Worm (Caenorhabditis elegans): ENCODE results near the gene clec-198.

The clec-198 gene

DNA sequence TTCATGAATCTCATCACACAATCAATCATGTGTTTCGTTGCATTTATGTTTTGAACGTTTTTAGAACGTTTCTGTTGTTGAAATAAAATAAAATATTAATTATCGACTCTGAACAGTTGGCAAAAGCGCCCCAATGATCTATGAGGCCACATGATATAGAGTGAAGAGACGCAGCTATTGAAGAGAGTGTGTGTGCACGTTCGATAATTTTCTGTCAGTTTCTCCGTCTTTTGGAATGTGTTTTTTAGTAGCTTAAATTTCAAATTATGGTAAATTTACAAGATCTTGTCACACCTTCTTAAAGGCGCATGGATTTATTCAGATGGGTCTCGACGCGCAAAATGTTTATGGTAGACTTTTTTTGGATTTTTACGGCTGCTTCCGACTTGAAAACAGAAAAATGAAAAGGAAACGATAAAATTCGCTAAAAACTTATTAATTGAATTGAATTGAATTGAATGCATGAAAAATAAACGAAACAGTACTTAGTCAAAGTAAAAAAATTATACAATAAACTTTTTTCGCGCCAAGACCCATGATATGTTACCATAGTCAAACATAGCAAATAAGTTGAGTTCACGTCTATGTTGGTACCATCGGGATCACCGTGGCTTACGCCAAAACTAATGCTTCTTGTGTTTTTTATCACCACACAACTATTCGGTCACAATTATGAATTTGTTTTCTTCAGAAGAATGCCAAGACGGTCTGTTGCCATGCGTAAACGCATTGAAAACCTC, 13.3 kb upstream of the clec-198 start, which contains the start of gene C49C3.15:
Gene C49C3.15, plus strand, starts transcription at position 690 of the 740 bp plus-strand sequence.
- TF ChIP-seq mcd-1 (GFP tag; IDR thresholded peaks at IDR 0.05) (0 out of 2 replicates have a peak, but pooled peaks have one; percentile 11), F57C9.4 (tag; optimal IDR thresholded peaks at IDR 0.05) (no peak), snpc-4 (GFP tag; optimal IDR thresholded peaks at IDR 0.05) (no peak), snpc-4 (tag; optimal IDR thresholded peaks at IDR 0.05) (peak in 1 of 4 experiments; percentile 52), mes-4 (tag; optimal IDR thresholded peaks at IDR 0.05) (no peak), nhr-80 (tag; optimal IDR thresholded peaks at IDR 0.05) (peak; percentile 15), hrde-1 (tag; optimal IDR thresholded peaks at IDR 0.05; ENCODE audit: borderline replicate concordance) (no peak), ceh-40 (GFP tag; IDR thresholded peaks at IDR 0.05) (no peak), hsf-1 (GFP tag; IDR thresholded peaks at IDR 0.05) (no peak), pbrm-1 (GFP tag; IDR thresholded peaks at IDR 0.05) (no peak), attf-5 (GFP tag; optimal IDR thresholded peaks at IDR 0.05) (peak; percentile 71), Y56A3A.18 (GFP tag; IDR thresholded peaks at IDR 0.05) (no peak), dpff-1 (tag; optimal IDR thresholded peaks at IDR 0.05) (no peak), attf-3 (GFP tag; conservative IDR thresholded peaks at IDR 0.05) (no peak), ztf-26 (tag; optimal IDR thresholded peaks at IDR 0.05) (no peak), rpc-1 (optimal IDR thresholded peaks at IDR 0.05) (no peak), rpc-1 (tag; optimal IDR thresholded peaks at IDR 0.05) (no peak), ztf-18 (tag; optimal IDR thresholded peaks at IDR 0.05) (peak; percentile 13), F23B12.7 (tag; optimal IDR thresholded peaks at IDR 0.05; ENCODE audit: insufficient read depth) (peak; percentile 20), somi-1 (GFP tag; optimal IDR thresholded peaks at IDR 0.05) (no peak), repo-1 (tag; optimal IDR thresholded peaks at IDR 0.05) (no peak), ama-1 (optimal IDR thresholded peaks at IDR 0.05) (no peak), ama-1 (GFP tag; optimal IDR thresholded peaks at IDR 0.05) (peak in 1 of 2 experiments; percentile 21), hmg-1.2 (GFP tag; IDR thresholded peaks at IDR 0.05) (peak; percentile 51; the same call in 1 of the 2 replicates), C17E4.6 (GFP tag; IDR thresholded peaks at IDR 0.05) (no peak), ZK185.1 (tag; optimal IDR thresholded peaks at IDR 0.05; ENCODE audit: poor library complexity, severe bottlenecking) (no peak), nfya-2 (GFP tag; IDR thresholded peaks at IDR 0.05) (no peak)

DNA sequence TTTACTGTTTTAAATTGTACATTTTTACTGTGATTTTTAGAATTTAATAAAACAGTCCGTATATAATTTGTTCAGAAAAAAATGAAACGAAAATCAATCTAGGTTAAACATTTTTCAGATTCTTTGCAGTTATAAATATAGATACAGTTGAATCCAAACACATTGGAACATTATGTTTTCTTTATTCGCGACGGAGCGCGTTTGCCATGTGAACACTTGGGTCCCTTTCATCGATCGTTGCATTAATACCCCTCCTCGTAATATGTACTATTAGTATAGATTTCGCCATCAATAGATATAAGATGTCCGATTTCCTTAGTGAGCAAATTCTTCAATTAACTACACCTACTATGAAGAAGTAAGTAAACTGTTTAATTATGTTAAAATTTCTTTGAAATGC, 11.9 kb upstream of the clec-198 start, which contains the start of gene C49C3.8:
Gene C49C3.8, plus strand, starts transcription at position 173 of the 400 bp plus-strand sequence.
- TF ChIP-seq Y79H2A.3 (GFP tag; conservative IDR thresholded peaks at IDR 0.05) (no peak), F22D6.2 (tag; optimal IDR thresholded peaks at IDR 0.05) (no peak), egrh-3 (GFP tag; IDR thresholded peaks at IDR 0.05) (no peak), nhr-179 (tag; optimal IDR thresholded peaks at IDR 0.05) (no peak), hlh-12 (tag; optimal IDR thresholded peaks at IDR 0.05) (no peak), aptf-2 (GFP tag; conservative IDR thresholded peaks at IDR 0.05) (no peak), somi-1 (GFP tag; optimal IDR thresholded peaks at IDR 0.05) (no peak), zim-3 (tag; optimal IDR thresholded peaks at IDR 0.05) (no peak)

DNA sequence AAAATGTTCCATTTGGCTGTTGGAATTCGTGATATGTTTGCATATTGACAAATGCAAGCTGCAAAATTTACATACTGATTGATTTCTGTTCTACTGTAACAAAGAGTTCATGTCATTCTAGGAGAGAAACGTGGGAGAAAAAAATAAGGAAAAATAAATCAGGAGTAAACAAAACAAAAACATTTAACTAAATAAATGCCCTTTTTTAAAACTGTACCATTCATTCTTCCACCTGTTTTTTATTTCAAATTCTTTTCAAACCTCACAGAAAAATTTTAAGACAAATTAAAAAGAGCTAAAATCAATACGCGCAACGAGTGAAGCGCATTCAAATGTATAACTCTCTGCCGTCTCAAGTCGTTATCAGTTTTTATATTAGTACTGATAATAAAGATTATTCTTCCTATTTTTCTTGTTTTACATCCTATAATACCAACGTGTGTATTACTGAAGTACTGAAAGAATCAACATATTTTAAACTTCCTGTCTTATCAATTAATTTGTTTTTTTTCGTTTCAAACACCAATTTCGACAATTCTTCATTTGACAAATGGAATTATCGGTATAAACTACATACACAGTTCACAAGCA, 8.0 kb upstream of the clec-198 start, which contains the start of gene C49C3.10:
Gene C49C3.10, minus strand, starts transcription at position 51 of the 591 bp plus-strand sequence.
- TF ChIP-seq tlf-1 (GFP tag; optimal IDR thresholded peaks at IDR 0.05): no peak
- TF ChIP-seq K11D2.4 (GFP tag; IDR thresholded peaks at IDR 0.05): no peak
- TF ChIP-seq F22D6.2 (tag; optimal IDR thresholded peaks at IDR 0.05): no peak
- TF ChIP-seq F33H1.4 (GFP tag; IDR thresholded peaks at IDR 0.05): no peak
- peak; percentile 60 for TF ChIP-seq nhr-80 (tag; optimal IDR thresholded peaks at IDR 0.05)

Measured in whole organism, young adult.